Fruit fly (Drosophila melanogaster): ENCODE data around the gene CG18178.

Gene CG18178

dm6 chr3L:9729795-9730421 lies 11.0 kb upstream of the CG18178 start, which contains the start of gene ATPsynB (continued):
- TF ChIP-seq nau (GFP tag; optimal IDR thresholded peaks at IDR 0.05) = no peak
- TF ChIP-seq CTCF (GFP tag; optimal IDR thresholded peaks at IDR 0.05) = peak; percentile 46
- TF ChIP-seq CG4617 (GFP tag; optimal IDR thresholded peaks at IDR 0.05; ENCODE audit: borderline replicate concordance) = peak; percentile 96
- peak; percentile 81 for TF ChIP-seq CG15514 (GFP tag; optimal IDR thresholded peaks at IDR 0.05)
- TF ChIP-seq CG13424 (tag; optimal IDR thresholded peaks at IDR 0.05) = no peak
- no peak for TF ChIP-seq wor (GFP tag; IDR thresholded peaks at IDR 0.05)
- TF ChIP-seq hkb (optimal IDR thresholded peaks at IDR 0.05) = no peak
- no peak for TF ChIP-seq hkb (GFP tag; IDR thresholded peaks at IDR 0.05)
- TF ChIP-seq kni (GFP tag; optimal IDR thresholded peaks at IDR 0.05) = no peak
- peak; percentile 25 for TF ChIP-seq ind (GFP tag; optimal IDR thresholded peaks at IDR 0.05)
- TF ChIP-seq CG17385 (GFP tag; optimal IDR thresholded peaks at IDR 0.05) = no peak
- peak; percentile 49; the same call in 1 of the 2 replicates for TF ChIP-seq amos (GFP tag; IDR thresholded peaks at IDR 0.05; ENCODE audit: partially characterized antibody)
- TF ChIP-seq MESR4 (GFP tag; optimal IDR thresholded peaks at IDR 0.05) = peak; percentile 97
- TF ChIP-seq al (GFP tag; IDR thresholded peaks at IDR 0.05) = peak; percentile 16; the same call in 1 of the 2 replicates
- no peak for TF ChIP-seq CG1233 (GFP tag; optimal IDR thresholded peaks at IDR 0.05)
- TF ChIP-seq pan (optimal IDR thresholded peaks at IDR 0.05) = no peak
- peak in 1 of 2 experiments; percentile 39 for TF ChIP-seq pan (GFP tag; optimal IDR thresholded peaks at IDR 0.05 in 1 of 2, IDR thresholded peaks at IDR 0.05 in 1 of 2)
- peak; percentile 39 for TF ChIP-seq CG12155 (GFP tag; optimal IDR thresholded peaks at IDR 0.05)
- TF ChIP-seq HmgD (GFP tag; optimal IDR thresholded peaks at IDR 0.05) = peak; percentile 36
- TF ChIP-seq bigmax (GFP tag; optimal IDR thresholded peaks at IDR 0.05) = peak; percentile 70
- no peak for TF ChIP-seq NC2α (GFP tag; optimal IDR thresholded peaks at IDR 0.05)
- TF ChIP-seq Fer1 (GFP tag; optimal IDR thresholded peaks at IDR 0.05) = peak; percentile 31
- peak; percentile 98 for TF ChIP-seq E2f2 (GFP tag; IDR thresholded peaks at IDR 0.05)
- TF ChIP-seq CG4820 (GFP tag; optimal IDR thresholded peaks at IDR 0.05) = no peak
- peak; percentile 19 for TF ChIP-seq CG34376 (GFP tag; optimal IDR thresholded peaks at IDR 0.05)
- TF ChIP-seq CG17186 (GFP tag; optimal IDR thresholded peaks at IDR 0.05) = peak; percentile 51
- TF ChIP-seq ci (GFP tag; IDR thresholded peaks at IDR 0.05) = 0 out of 3 replicates have a peak, but pooled peaks have one; percentile 34
- no peak for TF ChIP-seq Optix (GFP tag; IDR thresholded peaks at IDR 0.05)
- no peak for TF ChIP-seq Nf-YC (tag; optimal IDR thresholded peaks at IDR 0.05)
- TF ChIP-seq Bgb (GFP tag; IDR thresholded peaks at IDR 0.05; ENCODE audit: partially characterized antibody) = peak; percentile 46; the same call in 1 of the 2 replicates
- no peak for TF ChIP-seq CG4854 (GFP tag; optimal IDR thresholded peaks at IDR 0.05)
- TF ChIP-seq CG2712 (tag; optimal IDR thresholded peaks at IDR 0.05) = peak; percentile 100
- TF ChIP-seq bbx (GFP tag; IDR thresholded peaks at IDR 0.05; ENCODE audit: partially characterized antibody) = peak; percentile 50; the same call in 1 of the 2 replicates
- peak; percentile 30 for TF ChIP-seq Ets65A (GFP tag)
- peak; percentile 54 for TF ChIP-seq CG4424 (GFP tag; optimal IDR thresholded peaks at IDR 0.05)
- TF ChIP-seq Pdp1 (GFP tag; optimal IDR thresholded peaks at IDR 0.05) = peak; percentile 3 to 99
- peak; percentile 35 for TF ChIP-seq CG12391 (tag; optimal IDR thresholded peaks at IDR 0.05)
- peak; percentile 17 for TF ChIP-seq NC2β (GFP tag; optimal IDR thresholded peaks at IDR 0.05)
- TF ChIP-seq insv (GFP tag; optimal IDR thresholded peaks at IDR 0.05) = peak in 1 of 2 experiments; percentile 26
- peak; percentile 87 for TF ChIP-seq pzg (GFP tag; optimal IDR thresholded peaks at IDR 0.05)
- TF ChIP-seq emc (GFP tag; optimal IDR thresholded peaks at IDR 0.05) = no peak
- TF ChIP-seq CG1024 (GFP tag; IDR thresholded peaks at IDR 0.05) = 0 out of 2 replicates have a peak, but pooled peaks have one; percentile 9
- peak; percentile 32; the same call in 1 of the 3 replicates for TF ChIP-seq knrl (GFP tag; IDR thresholded peaks at IDR 0.05; ENCODE audit: partially characterized antibody)
- TF ChIP-seq CG14050 (GFP tag; IDR thresholded peaks at IDR 0.05) = no peak
- no peak for TF ChIP-seq otp (GFP tag; IDR thresholded peaks at IDR 0.05)
- TF ChIP-seq stwl (tag; optimal IDR thresholded peaks at IDR 0.05) = peak; percentile 93
- TF ChIP-seq Ets97D (GFP tag; optimal IDR thresholded peaks at IDR 0.05) = peak; percentile 65
- no peak for TF ChIP-seq CG31365 (tag; optimal IDR thresholded peaks at IDR 0.05)
- TF ChIP-seq CG32772 (GFP tag; IDR thresholded peaks at IDR 0.05) = no peak
- TF ChIP-seq CG7987 (GFP tag; optimal IDR thresholded peaks at IDR 0.05) = peak; percentile 42

Data from whole organism, embryonic.